Fruit fly (Drosophila melanogaster) Kc167 (cell line): Measurements from ENCODE around the gene alpha-Est6.

Experiments used
- Myc ChIP-seq: fragments of >200 bp; optimal IDR thresholded peaks from 2 replicates; lab custom pipeline; 2017; ENCODE audit warnings: missing external identifiers
- Sin3A ChIP-seq: fragments of >200 bp; optimal IDR thresholded peaks from 2 replicates; lab custom pipeline; 2018; ENCODE audit warnings: missing external identifiers
- h ChIP-seq: fragments of >200 bp; optimal IDR thresholded peaks from 3 replicates; lab custom pipeline; 2018; ENCODE audit warnings: missing external identifiers
- insv ChIP-seq: fragments of >200 bp; optimal IDR thresholded peaks from 3 replicates; lab custom pipeline; 2018; ENCODE audit warnings: missing external identifiers
- psq ChIP-seq: fragments of >200 bp; optimal IDR thresholded peaks from 2 replicates; lab custom pipeline; 2017; ENCODE audit warnings: missing external identifiers
- ttk ChIP-seq: sonication (Bioruptor generic); optimal IDR thresholded peaks from 2 replicates; lab custom pipeline; 2017; ENCODE audit warnings: missing external identifiers

- peak; percentile 17 for TF ChIP-seq insv (lab: Kevin White, UChicago)
- TF ChIP-seq Sin3A (lab: Kevin White, UChicago), result no peak
- no peak for TF ChIP-seq h
- no peak for TF ChIP-seq Myc (lab: Kevin White, UChicago)
- no peak for TF ChIP-seq psq (lab: Kevin White, UChicago)
- no peak for TF ChIP-seq ttk (lab: Kevin White, UChicago)
Observed at dm6 chr3R:7474616-7475120, 53.9 kb downstream of the alpha-Est6 start.
